Fruit fly (Drosophila melanogaster) S2 (cell line): ENCODE measurements around the gene Sptz.

Experiments used
- CG8478 ChIP-seq: fragments of >200 bp; optimal IDR thresholded peaks from 2 replicates; lab custom pipeline; 2018
- CTCF ChIP-seq, 2 experiments: fragments of >200 bp; optimal IDR thresholded peaks; 2 replicates each; lab custom pipeline; 2018

dm6 chr3R:11435537-11436234, 13.8 kb downstream of the Sptz start, which contains the start of the genes Exd2 and CG5281:
- TF ChIP-seq CTCF (optimal IDR thresholded peaks at IDR 0.05; lab: Kevin White, UChicago), result no peak
- no peak for TF ChIP-seq CG8478
